Fruit fly (Drosophila melanogaster) whole organism, embryonic: Measurements from ENCODE around the gene mask.

ENCODE experiments used
- Antp ChIP-seq: fragments of 200-800 bp; sonication (Bioruptor generic); optimal IDR thresholded peaks from 3 replicates; lab custom pipeline; 2016; ENCODE audit warnings: missing biosample characterization, missing genetic modification characterization
- Bdp1 ChIP-seq: fragments of 200-800 bp; sonication (Bioruptor generic); optimal IDR thresholded peaks from 3 replicates; lab custom pipeline; 2016; ENCODE audit warnings: missing biosample characterization, missing genetic modification characterization
- CG10147 ChIP-seq: fragments of 200-800 bp; sonication (Bioruptor generic); optimal IDR thresholded peaks from 2 replicates; lab custom pipeline; 2019; ENCODE audit warnings: missing biosample characterization, mild to moderate bottlenecking, missing genetic modification characterization, moderate library complexity
- CG10274 ChIP-seq: fragments of 200-800 bp; sonication (Bioruptor generic); optimal IDR thresholded peaks from 3 replicates; lab custom pipeline; 2017; ENCODE audit warnings: missing biosample characterization, mild to moderate bottlenecking, missing genetic modification characterization
- CG10321 ChIP-seq: fragments of 200-800 bp; sonication (Bioruptor generic); IDR thresholded peaks from 2 replicates; pipeline ENCODE4 v1.3.6; 2022; ENCODE audit warnings: missing biosample characterization, missing genetic modification characterization
- CG10654 ChIP-seq: fragments of 200-800 bp; sonication (Bioruptor generic); optimal IDR thresholded peaks from 2 replicates; lab custom pipeline; 2016; ENCODE audit warnings: missing biosample characterization, missing genetic modification characterization
- CG11247 ChIP-seq: fragments of 200-800 bp; sonication (Bioruptor generic); IDR thresholded peaks from 2 replicates; pipeline ENCODE4 v1.3.6; 2022; ENCODE audit warnings: missing biosample characterization, missing genetic modification characterization
- CG11695 ChIP-seq: fragments of 200-800 bp; sonication (Bioruptor generic); IDR thresholded peaks from 3 replicates; pipeline ENCODE4 v1.3.6; 2022; ENCODE audit warnings: missing biosample characterization, missing genetic modification characterization
- CG1529 ChIP-seq: fragments of 200-800 bp; sonication (Bioruptor generic); optimal IDR thresholded peaks from 3 replicates; lab custom pipeline; 2018; ENCODE audit warnings: missing biosample characterization, missing genetic modification characterization
- CG15601 ChIP-seq: fragments of 200-800 bp; sonication (Bioruptor generic); optimal IDR thresholded peaks from 3 replicates; lab custom pipeline; 2019; ENCODE audit warnings: missing biosample characterization, mild to moderate bottlenecking, missing genetic modification characterization, moderate library complexity
- CG17361 ChIP-seq: fragments of 200-800 bp; sonication (Bioruptor generic); IDR thresholded peaks from 3 replicates; pipeline ENCODE4 v1.3.6; 2022; ENCODE audit warnings: missing biosample characterization, missing genetic modification characterization
- CG17802 ChIP-seq: fragments of 200-800 bp; sonication (Bioruptor generic); optimal IDR thresholded peaks from 2 replicates; lab custom pipeline; 2018; ENCODE audit warnings: missing biosample characterization, mild to moderate bottlenecking, missing genetic modification characterization, moderate library complexity
- CG18262 ChIP-seq: fragments of 200-800 bp; optimal IDR thresholded peaks from 3 replicates; lab custom pipeline; 2019; ENCODE audit warnings: missing biosample characterization, mild to moderate bottlenecking, missing genetic modification characterization, moderate library complexity
- CG2129 ChIP-seq: fragments of 200-800 bp; sonication (Bioruptor generic); IDR thresholded peaks from 2 replicates; pipeline ENCODE4 v1.3.6; 2022; ENCODE audit warnings: missing biosample characterization, missing genetic modification characterization; ENCODE audit not compliant: partially characterized antibody
- CG30020 ChIP-seq: fragments of 200-800 bp; optimal IDR thresholded peaks from 2 replicates; lab custom pipeline; 2019; ENCODE audit warnings: missing biosample characterization, mild to moderate bottlenecking, missing genetic modification characterization, moderate library complexity
- CG33557 ChIP-seq: fragments of 200-800 bp; sonication (Bioruptor generic); optimal IDR thresholded peaks from 2 replicates; lab custom pipeline; 2019; ENCODE audit warnings: missing biosample characterization, mild to moderate bottlenecking, missing genetic modification characterization, moderate library complexity
- CG3726 ChIP-seq: fragments of 200-800 bp; sonication (Bioruptor generic); IDR thresholded peaks from 3 replicates; pipeline ENCODE4, ENCODE4 v1.3.6; 2022; ENCODE audit warnings: missing biosample characterization, missing genetic modification characterization
- CG4360 ChIP-seq: fragments of 200-800 bp; sonication (Bioruptor generic); IDR thresholded peaks from 2 replicates; pipeline ENCODE4 v1.3.6; 2022; ENCODE audit warnings: missing biosample characterization, missing genetic modification characterization
- CG7987 ChIP-seq: fragments of 200-800 bp; sonication (Bioruptor generic); optimal IDR thresholded peaks from 2 replicates; lab custom pipeline; 2018; ENCODE audit warnings: missing biosample characterization, mild to moderate bottlenecking, missing genetic modification characterization, moderate library complexity
- CG8359 ChIP-seq: fragments of 200-800 bp; sonication (Bioruptor generic); optimal IDR thresholded peaks from 2 replicates; lab custom pipeline; 2017; ENCODE audit warnings: missing biosample characterization, mild to moderate bottlenecking, missing genetic modification characterization, borderline replicate concordance
- CG9817 ChIP-seq: fragments of 200-800 bp; sonication (Bioruptor generic); optimal IDR thresholded peaks from 2 replicates; lab custom pipeline; 2018; ENCODE audit warnings: missing biosample characterization, mild to moderate bottlenecking, missing genetic modification characterization, moderate library complexity
- CHES-1-like ChIP-seq: fragments of 200-800 bp; sonication (Bioruptor generic); optimal IDR thresholded peaks from 2 replicates; lab custom pipeline; 2016; ENCODE audit warnings: missing biosample characterization, missing genetic modification characterization
- CkIIα-i1 ChIP-seq: fragments of 200-800 bp; sonication (Bioruptor generic); IDR thresholded peaks from 2 replicates; pipeline ENCODE4 v1.3.6; 2022; ENCODE audit warnings: missing biosample characterization, missing genetic modification characterization
- Dfd ChIP-seq, 2 experiments: fragments of >200 bp; optimal IDR thresholded peaks; 2 replicates each; lab custom pipeline; 2017; ENCODE audit warnings: missing biosample characterization in 2 of 2, missing genetic modification characterization in 2 of 2
- Dip3 ChIP-seq: fragments of 200-800 bp; sonication (Bioruptor generic); optimal IDR thresholded peaks from 3 replicates; lab custom pipeline; 2016; ENCODE audit warnings: missing biosample characterization, missing genetic modification characterization
- Dll ChIP-seq: fragments of 200-800 bp; sonication (Bioruptor generic); IDR thresholded peaks from 4 replicates; pipeline ENCODE4 v1.3.6; 2022; ENCODE audit warnings: missing biosample characterization, missing genetic modification characterization; ENCODE audit not compliant: partially characterized antibody
- Doc3 ChIP-seq: fragments of 200-800 bp; sonication (Bioruptor generic); IDR thresholded peaks from 3 replicates; pipeline ENCODE4 v1.3.6; 2022; ENCODE audit warnings: missing biosample characterization, missing genetic modification characterization; ENCODE audit not compliant: partially characterized antibody
- Dp ChIP-seq: fragments of 200-800 bp; sonication (Bioruptor generic); optimal IDR thresholded peaks from 2 replicates; lab custom pipeline; 2018; ENCODE audit warnings: missing biosample characterization, mild to moderate bottlenecking, missing genetic modification characterization, moderate library complexity
- ERR ChIP-seq: fragments of 200-800 bp; sonication (Bioruptor generic); optimal IDR thresholded peaks from 2 replicates; lab custom pipeline; 2016; ENCODE audit warnings: missing biosample characterization, missing genetic modification characterization
- Ets65A ChIP-seq: fragments of 200-800 bp; sonication (Bioruptor generic); peaks from one replicate; lab custom pipeline; 2016; ENCODE audit warnings: missing biosample characterization, missing genetic modification characterization
- Fer1 ChIP-seq: fragments of 200-800 bp; sonication (Bioruptor generic); optimal IDR thresholded peaks from 2 replicates; lab custom pipeline; 2017; ENCODE audit warnings: missing biosample characterization, mild to moderate bottlenecking, missing genetic modification characterization
- H2.0 ChIP-seq: fragments of 200-800 bp; sonication (Bioruptor generic); IDR thresholded peaks from 2 replicates; pipeline ENCODE4 v1.3.6; 2022; ENCODE audit warnings: missing biosample characterization, missing genetic modification characterization
- HHEX ChIP-seq: fragments of 200-800 bp; sonication (Bioruptor generic); optimal IDR thresholded peaks from 3 replicates; lab custom pipeline; 2017; ENCODE audit warnings: missing biosample characterization, mild to moderate bottlenecking, missing genetic modification characterization, missing genetic modification reagents
- Hey ChIP-seq: fragments of 200-800 bp; sonication (Bioruptor generic); optimal IDR thresholded peaks from 3 replicates; lab custom pipeline; 2018; ENCODE audit warnings: missing biosample characterization, mild to moderate bottlenecking, missing genetic modification characterization
- MESR4 ChIP-seq: fragments of 200-800 bp; sonication (Bioruptor generic); optimal IDR thresholded peaks from 2 replicates; lab custom pipeline; 2018; ENCODE audit warnings: missing biosample characterization, mild to moderate bottlenecking, missing genetic modification characterization, moderate library complexity
- Oli ChIP-seq: fragments of 200-800 bp; sonication (Bioruptor generic); optimal IDR thresholded peaks from 2 replicates; lab custom pipeline; 2018; ENCODE audit warnings: missing biosample characterization, mild to moderate bottlenecking, missing genetic modification characterization, moderate library complexity
- crol ChIP-seq: fragments of 200-800 bp; sonication (Bioruptor generic); IDR thresholded peaks from 2 replicates; pipeline ENCODE4 v1.3.6; 2022; ENCODE audit warnings: missing biosample characterization, missing genetic modification characterization
- da ChIP-seq: fragments of 200-800 bp; sonication (Bioruptor generic); optimal IDR thresholded peaks from 2 replicates; lab custom pipeline; 2016; ENCODE audit warnings: missing biosample characterization, missing genetic modification characterization
- fd96Cb ChIP-seq: fragments of 200-800 bp; sonication (Bioruptor generic); optimal IDR thresholded peaks from 2 replicates; lab custom pipeline; 2018; ENCODE audit warnings: missing biosample characterization, mild to moderate bottlenecking, missing genetic modification characterization, moderate library complexity
- insv ChIP-seq, 2 experiments: fragments of 200-800 bp; sonication (Bioruptor generic); optimal IDR thresholded peaks; 3 replicates each; lab custom pipeline; 2016 to 2018; ENCODE audit warnings: missing biosample characterization in 2 of 2, missing genetic modification characterization in 2 of 2
- kay ChIP-seq: fragments of 200-800 bp; sonication (Bioruptor generic); optimal IDR thresholded peaks from 2 replicates; lab custom pipeline; 2016; ENCODE audit warnings: missing biosample characterization, missing genetic modification characterization
- nerfin-2 ChIP-seq: fragments of 200-800 bp; sonication (Bioruptor generic); IDR thresholded peaks from 2 replicates; pipeline ENCODE4 v1.3.6; 2022; ENCODE audit warnings: missing biosample characterization, missing genetic modification characterization; ENCODE audit not compliant: partially characterized antibody
- row ChIP-seq: fragments of 200-800 bp; sonication (Bioruptor generic); IDR thresholded peaks from 3 replicates; pipeline ENCODE4 v1.3.6; 2022; ENCODE audit warnings: missing biosample characterization, missing genetic modification characterization
- sc ChIP-seq, 3 experiments: fragments of >200 bp in 2 of 3; fragments of 200-800 bp in 1 of 3; sonication (Bioruptor generic) in 1 of 3; optimal IDR thresholded peaks; 2 replicates in 2 of 3; 3 replicates in 1 of 3; lab custom pipeline; 2017; ENCODE audit warnings: mild to moderate bottlenecking in 1 of 3, missing biosample characterization in 1 of 3, missing genetic modification characterization in 1 of 3, missing genetic modification reagents in 1 of 3
- slbo ChIP-seq: fragments of 200-800 bp; sonication (Bioruptor generic); IDR thresholded peaks from 2 replicates; pipeline ENCODE4 v1.3.6; 2022; ENCODE audit warnings: missing biosample characterization, missing genetic modification characterization
- ssp ChIP-seq: fragments of 200-800 bp; sonication (Bioruptor generic); IDR thresholded peaks from 2 replicates; pipeline ENCODE4 v1.3.6; 2022; ENCODE audit warnings: missing biosample characterization, missing genetic modification characterization
- unpg ChIP-seq: fragments of 200-800 bp; sonication (Bioruptor generic); optimal IDR thresholded peaks from 3 replicates; lab custom pipeline; 2018; ENCODE audit warnings: missing biosample characterization, mild to moderate bottlenecking, missing genetic modification characterization, moderate library complexity
- yki ChIP-seq: fragments of >200 bp; optimal IDR thresholded peaks from 3 replicates; lab custom pipeline; 2018
- zfh1 ChIP-seq: fragments of 200-800 bp; sonication (Bioruptor generic); IDR thresholded peaks from 3 replicates; pipeline ENCODE4 v1.3.6; 2022; ENCODE audit warnings: missing biosample characterization, missing genetic modification characterization
- zfh2 ChIP-seq: fragments of 200-800 bp; sonication (Bioruptor generic); optimal IDR thresholded peaks from 2 replicates; lab custom pipeline; 2016; ENCODE audit warnings: missing biosample characterization, missing genetic modification characterization

The mask gene

dm6 chr3R:24193373-24193879 is 36.9 kb upstream of the mask start, which contains the start of the genes SMC6 and CG6204:
Gene SMC6, minus strand, starts transcription at chr3R:24193423.
Gene CG6204, plus strand, starts transcription at chr3R:24193832.
- TF ChIP-seq CkIIα-i1 (GFP tag; lab: Robert Waterston, UW), result peak; percentile 70; the same call in 1 of the 2 replicates
- TF ChIP-seq ssp (GFP tag; lab: Robert Waterston, UW), result peak; percentile 86
- TF ChIP-seq H2.0 (GFP tag; lab: Robert Waterston, UW), result peak; percentile 95
- TF ChIP-seq CHES-1-like (GFP tag; lab: Kevin White, UChicago), result peak; percentile 79
- TF ChIP-seq da (GFP tag; lab: Kevin White, UChicago), result peak; percentile 59
- TF ChIP-seq nerfin-2, result no peak
- TF ChIP-seq CG8359 (GFP tag; lab: Kevin White, UChicago), result peak; percentile 61
- peak; percentile 71 for TF ChIP-seq CG1529 (GFP tag; lab: Kevin White, UChicago)
- no peak for TF ChIP-seq MESR4
- TF ChIP-seq kay, result peak; percentile 85
- peak; percentile 87 for TF ChIP-seq CG15601 (tag; lab: Kevin White, UChicago)
- peak; percentile 84 for TF ChIP-seq CG30020
- TF ChIP-seq CG33557, result peak; percentile 87
- peak; percentile 96 for TF ChIP-seq Oli (tag; lab: Kevin White, UChicago)
- TF ChIP-seq CG10321 (GFP tag; lab: Robert Waterston, UW), result peak; percentile 67; the same call in 1 of the 2 replicates
- TF ChIP-seq CG17802 (tag; lab: Kevin White, UChicago), result peak; percentile 75
- peak; percentile 97 for TF ChIP-seq CG17361 (GFP tag; lab: Robert Waterston, UW)
- TF ChIP-seq CG4360 (GFP tag; lab: Robert Waterston, UW), result peak; percentile 59
- peak; percentile 83 for TF ChIP-seq zfh2 (GFP tag; lab: Kevin White, UChicago)
- peak; percentile 97 for TF ChIP-seq CG9817 (tag; lab: Kevin White, UChicago)
- TF ChIP-seq CG11695 (GFP tag; lab: Robert Waterston, UW), result peak; percentile 95
- peak; percentile 75 for TF ChIP-seq CG10274 (GFP tag; lab: Kevin White, UChicago)
- no peak for TF ChIP-seq Doc3 (GFP tag; lab: Robert Waterston, UW)
- peak; percentile 86 for TF ChIP-seq CG3726
- peak; percentile 97 for TF ChIP-seq Ets65A
- peak; percentile 95 for TF ChIP-seq CG18262
- TF ChIP-seq Dip3 (GFP tag; lab: Kevin White, UChicago), result peak; percentile 90
- no peak; the same call in 1 of the 2 replicates for TF ChIP-seq crol (GFP tag; lab: Robert Waterston, UW)
- peak; percentile 70 for TF ChIP-seq Antp
- TF ChIP-seq slbo (GFP tag; lab: Robert Waterston, UW), result peak; percentile 97
- no peak for TF ChIP-seq sc (optimal IDR thresholded peaks at IDR 0.05; lab: Kevin White, UChicago)
- peak; percentile 78 for TF ChIP-seq sc (GFP tag; optimal IDR thresholded peaks at IDR 0.05; lab: Kevin White, UChicago)
- peak; percentile 95 for TF ChIP-seq fd96Cb
- TF ChIP-seq Hey (tag; lab: Kevin White, UChicago), result peak; percentile 35
- TF ChIP-seq zfh1, result peak; percentile 93
- peak; percentile 93 for TF ChIP-seq Fer1 (GFP tag; lab: Kevin White, UChicago)
- no peak for TF ChIP-seq Dfd (GFP tag; optimal IDR thresholded peaks at IDR 0.05; lab: Kevin White, UChicago)
- TF ChIP-seq CG11247 (GFP tag; lab: Robert Waterston, UW), result peak; percentile 94
- TF ChIP-seq Dp, result peak; percentile 69
- peak; percentile 72 for TF ChIP-seq CG7987 (GFP tag; lab: Kevin White, UChicago)
- peak; percentile 50; the same call in 2 of the 4 replicates for TF ChIP-seq Dll (GFP tag; lab: Robert Waterston, UW)
- peak; percentile 88 for TF ChIP-seq CG10654 (GFP tag; lab: Kevin White, UChicago)
- peak; percentile 93 for TF ChIP-seq CG10147
- TF ChIP-seq row (GFP tag; lab: Robert Waterston, UW), result peak; percentile 99
- peak in 1 of 2 experiments; percentile 54 for TF ChIP-seq insv (GFP tag; optimal IDR thresholded peaks at IDR 0.05; lab: Kevin White, UChicago)
- TF ChIP-seq HHEX, result peak; percentile 90
- TF ChIP-seq Bdp1 (GFP tag; lab: Kevin White, UChicago), result peak; percentile 73
- no peak for TF ChIP-seq CG2129 (GFP tag; lab: Robert Waterston, UW)
- no peak for TF ChIP-seq yki (lab: Kevin White, UChicago)
- TF ChIP-seq unpg (GFP tag; lab: Kevin White, UChicago), result peak; percentile 97
- TF ChIP-seq ERR (GFP tag; lab: Kevin White, UChicago), result peak; percentile 64
